Worm (Caenorhabditis elegans): ENCODE data around the gene slc-36.1.

The slc-36.1 gene

ce11 chrIII:13268856-13269255, 38.4 kb upstream of the slc-36.1 start, which contains the start of gene cpf-2:
cpf-2 (minus strand) TSS chrIII:13268883.
- TF ChIP-seq odd-2 (tag; optimal IDR thresholded peaks at IDR 0.05) (peak; percentile 42), Y22D7AL.16 (tag; optimal IDR thresholded peaks at IDR 0.05) (no peak), sox-2 (GFP tag; IDR thresholded peaks at IDR 0.05) (no peak), ceh-9 (tag; optimal IDR thresholded peaks at IDR 0.05) (no peak), nhr-11 (tag; optimal IDR thresholded peaks at IDR 0.05) (no peak), pha-4 (tag; optimal IDR thresholded peaks at IDR 0.05) (no peak), dve-1 (tag; optimal IDR thresholded peaks at IDR 0.05) (no peak), C38D4.7 (GFP tag; optimal IDR thresholded peaks at IDR 0.05) (peak; percentile 52), lin-11 (tag; optimal IDR thresholded peaks at IDR 0.05) (peak; percentile 26), elt-4 (tag; optimal IDR thresholded peaks at IDR 0.05) (no peak), eyg-1 (tag; optimal IDR thresholded peaks at IDR 0.05) (no peak), nfya-1 (tag; optimal IDR thresholded peaks at IDR 0.05) (peak; percentile 69), hlh-6 (tag; optimal IDR thresholded peaks at IDR 0.05) (peak; percentile 55), pha-2 (tag; optimal IDR thresholded peaks at IDR 0.05) (peak; percentile 32), T23F11.4 (GFP tag; optimal IDR thresholded peaks at IDR 0.05) (peak; percentile 55), ceh-45 (GFP tag; IDR thresholded peaks at IDR 0.05) (no peak), ref-2 (tag; optimal IDR thresholded peaks at IDR 0.05) (peak; percentile 89), hlh-15 (tag; optimal IDR thresholded peaks at IDR 0.05) (peak; percentile 47), ceh-2 (tag; optimal IDR thresholded peaks at IDR 0.05) (peak; percentile 67), pros-1 (tag; optimal IDR thresholded peaks at IDR 0.05) (no peak), unc-42 (tag; optimal IDR thresholded peaks at IDR 0.05) (peak; percentile 47), ttx-3 (tag; optimal IDR thresholded peaks at IDR 0.05) (peak; percentile 48), sdc-2 (tag; optimal IDR thresholded peaks at IDR 0.05) (peak; percentile 31), pax-1 (tag; optimal IDR thresholded peaks at IDR 0.05) (no peak), ceh-14 (tag; optimal IDR thresholded peaks at IDR 0.05) (peak; percentile 54), gmeb-2 (tag; optimal IDR thresholded peaks at IDR 0.05) (peak; percentile 41), ceh-18 (tag; optimal IDR thresholded peaks at IDR 0.05) (peak; percentile 40), ceh-24 (tag; optimal IDR thresholded peaks at IDR 0.05) (no peak), pqm-1 (tag; optimal IDR thresholded peaks at IDR 0.05) (no peak), unc-86 (tag; optimal IDR thresholded peaks at IDR 0.05) (peak; percentile 65), nhr-232 (tag; optimal IDR thresholded peaks at IDR 0.05) (peak; percentile 39), npax-4 (tag; optimal IDR thresholded peaks at IDR 0.05) (peak; percentile 11), lim-6 (tag; optimal IDR thresholded peaks at IDR 0.05) (peak; percentile 38), ceh-22 (tag; optimal IDR thresholded peaks at IDR 0.05) (no peak), dmd-4 (tag; optimal IDR thresholded peaks at IDR 0.05; ENCODE audit: borderline replicate concordance) (no peak), fax-1 (tag; optimal IDR thresholded peaks at IDR 0.05) (peak; percentile 53), unc-55 (GFP tag; optimal IDR thresholded peaks at IDR 0.05) (no peak), tbx-2 (tag; optimal IDR thresholded peaks at IDR 0.05) (peak; percentile 75), hlh-30 (tag; optimal IDR thresholded peaks at IDR 0.05; ENCODE audit: insufficient read depth) (peak; percentile 10), ama-1 (optimal IDR thresholded peaks at IDR 0.05) (no peak), ceh-30 (tag; optimal IDR thresholded peaks at IDR 0.05) (peak; percentile 62), K09A11.1 (tag; optimal IDR thresholded peaks at IDR 0.05; ENCODE audit: insufficient read depth) (peak; percentile 65), mec-3 (tag; optimal IDR thresholded peaks at IDR 0.05; ENCODE audit: borderline replicate concordance) (no peak), ets-4 (tag; optimal IDR thresholded peaks at IDR 0.05) (no peak), unc-3 (GFP tag; conservative IDR thresholded peaks at IDR 0.05) (peak; percentile 54; the same call in 1 of the 2 replicates), unc-3 (tag; optimal IDR thresholded peaks at IDR 0.05) (peak; percentile 52), pat-9 (tag; optimal IDR thresholded peaks at IDR 0.05) (peak; percentile 12), ahr-1 (tag; optimal IDR thresholded peaks at IDR 0.05) (peak; percentile 72), rnt-1 (tag; optimal IDR thresholded peaks at IDR 0.05) (peak; percentile 70), ceh-19 (GFP tag; optimal IDR thresholded peaks at IDR 0.05) (peak; percentile 57), fkh-10 (GFP tag; optimal IDR thresholded peaks at IDR 0.05) (no peak), fkh-6 (tag; optimal IDR thresholded peaks at IDR 0.05) (peak; percentile 45), sox-4 (tag; optimal IDR thresholded peaks at IDR 0.05) (peak; percentile 16), syd-9 (tag; optimal IDR thresholded peaks at IDR 0.05) (peak; percentile 43)

Measured in whole organism, late embryonic.